5 worm cellular contexts compared by ENCODE assay signal in genomic region chrX:3024637-3025113, ce11.
TF ChIP-seq lines count a peak whose summit lies in the region.

TSS of gene aqp-7 (plus strand) at chrX:3025063.

TF ChIP-seq in whole organism, L1 larva, 84 proteins besides CTCF, POLR2A, EP300 and RAD21 (continues in another document):
- no peak for TF ChIP-seq pqm-1 (tag; optimal IDR thresholded peaks at IDR 0.05; lab: Kevin White, UChicago)
- no peak for TF ChIP-seq aha-1 (tag; optimal IDR thresholded peaks at IDR 0.05; lab: Kevin White, UChicago)
- TF ChIP-seq sup-37 (GFP tag; optimal IDR thresholded peaks at IDR 0.05; lab: Kevin White, UChicago) = no peak
- TF ChIP-seq C34B4.2 (tag; optimal IDR thresholded peaks at IDR 0.05; lab: Kevin White, UChicago) = no peak
- peak; percentile 22 for TF ChIP-seq fkh-10 (GFP tag; optimal IDR thresholded peaks at IDR 0.05; lab: Kevin White, UChicago)
- no peak for TF ChIP-seq elt-3 (tag; optimal IDR thresholded peaks at IDR 0.05; lab: Kevin White, UChicago)
- TF ChIP-seq efl-1 (optimal IDR thresholded peaks at IDR 0.05; lab: Kevin White, UChicago) = no peak
- TF ChIP-seq efl-1 (GFP tag; optimal IDR thresholded peaks at IDR 0.05 in 1 of 2; lab: Kevin White, UChicago) = peak in 1 of 2 experiments; percentile 8
- TF ChIP-seq blmp-1 (tag; optimal IDR thresholded peaks at IDR 0.05; lab: Kevin White, UChicago) = no peak
- no peak for TF ChIP-seq nhr-11 (tag; optimal IDR thresholded peaks at IDR 0.05; lab: Kevin White, UChicago)
- TF ChIP-seq nhr-85 (tag; lab: Kevin White, UChicago) = no peak
- no peak for TF ChIP-seq dpl-1 (GFP tag; optimal IDR thresholded peaks at IDR 0.05; lab: Kevin White, UChicago)
- TF ChIP-seq pax-3 (tag; optimal IDR thresholded peaks at IDR 0.05; lab: Kevin White, UChicago) = no peak
- no peak for TF ChIP-seq ceh-8 (GFP tag; optimal IDR thresholded peaks at IDR 0.05; lab: Kevin White, UChicago)
- no peak for TF ChIP-seq lin-15B (tag; optimal IDR thresholded peaks at IDR 0.05; lab: Kevin White, UChicago)
- no peak for TF ChIP-seq lir-3 (tag; optimal IDR thresholded peaks at IDR 0.05; lab: Kevin White, UChicago; ENCODE audit: poor library complexity)
- peak; percentile 52 for TF ChIP-seq lin-14 (GFP tag; optimal IDR thresholded peaks at IDR 0.05; lab: Kevin White, UChicago)
- TF ChIP-seq snpc-4 (tag; optimal IDR thresholded peaks at IDR 0.05; lab: Kevin White, UChicago) = no peak
- TF ChIP-seq egl-27 (tag; optimal IDR thresholded peaks at IDR 0.05; lab: Kevin White, UChicago) = no peak

TF ChIP-seq in whole organism, L2 larva, 48 proteins besides CTCF, POLR2A, EP300 and RAD21:
- TF ChIP-seq sem-4 (tag; optimal IDR thresholded peaks at IDR 0.05; lab: Kevin White, UChicago) (peak; percentile 9), ceh-16 (tag; optimal IDR thresholded peaks at IDR 0.05; lab: Kevin White, UChicago) (no peak), zag-1 (tag; optimal IDR thresholded peaks at IDR 0.05; lab: Kevin White, UChicago) (peak; percentile 19), lsy-2 (tag; optimal IDR thresholded peaks at IDR 0.05; lab: Kevin White, UChicago) (peak in 1 of 2 experiments; percentile 3), gmeb-1 (tag; optimal IDR thresholded peaks at IDR 0.05; lab: Kevin White, UChicago) (no peak)

TF ChIP-seq in whole organism, L3 larva, 47 proteins besides CTCF, POLR2A, EP300 and RAD21:
- TF ChIP-seq pqm-1 (tag; optimal IDR thresholded peaks at IDR 0.05; lab: Kevin White, UChicago) (no peak), nfya-1 (tag; optimal IDR thresholded peaks at IDR 0.05; lab: Kevin White, UChicago; ENCODE audit: insufficient read depth) (peak; percentile 16), nhr-237 (tag; optimal IDR thresholded peaks at IDR 0.05; lab: Kevin White, UChicago) (no peak), lin-39 (tag; optimal IDR thresholded peaks at IDR 0.05; lab: Kevin White, UChicago) (peak; percentile 69), mml-1 (tag; optimal IDR thresholded peaks at IDR 0.05; lab: Kevin White, UChicago) (no peak)

TF ChIP-seq in whole organism, L4 larva, 104 proteins besides CTCF, POLR2A, EP300 and RAD21:
- TF ChIP-seq lsy-2 (tag; optimal IDR thresholded peaks at IDR 0.05; lab: Kevin White, UChicago) (no peak), nhr-28 (tag; optimal IDR thresholded peaks at IDR 0.05; lab: Kevin White, UChicago) (no peak), spr-1 (tag; optimal IDR thresholded peaks at IDR 0.05; lab: Kevin White, UChicago) (no peak), aha-1 (tag; lab: Kevin White, UChicago) (peak; percentile 30), lin-29 (GFP tag; IDR thresholded peaks at IDR 0.05; lab: Robert Waterston, UW) (no peak), lin-13 (GFP tag; optimal IDR thresholded peaks at IDR 0.05; lab: Kevin White, UChicago) (no peak), php-3 (GFP tag; IDR thresholded peaks at IDR 0.05; lab: Robert Waterston, UW) (no peak), ceh-44 (GFP tag; IDR thresholded peaks at IDR 0.05; lab: Robert Waterston, UW) (no peak), mep-1 (tag; optimal IDR thresholded peaks at IDR 0.05; lab: Kevin White, UChicago) (peak; percentile 3), zfp-3 (GFP tag; conservative IDR thresholded peaks at IDR 0.05; lab: Robert Waterston, UW) (no peak), mdt-29 (GFP tag; IDR thresholded peaks at IDR 0.05; lab: Robert Waterston, UW) (no peak), T20F7.1 (GFP tag; optimal IDR thresholded peaks at IDR 0.05; lab: Kevin White, UChicago) (no peak), mxl-3 (GFP tag; optimal IDR thresholded peaks at IDR 0.05; lab: Kevin White, UChicago) (no peak), hif-1 (tag; optimal IDR thresholded peaks at IDR 0.05; lab: Kevin White, UChicago) (peak in 1 of 2 experiments; percentile 30)

TF ChIP-seq in whole organism, mixed stage, embryonic, 35 proteins besides CTCF, POLR2A, EP300 and RAD21:
- TF ChIP-seq ces-1 (GFP tag; optimal IDR thresholded peaks at IDR 0.05; lab: Kevin White, UChicago) (peak; percentile 32), ztf-11 (tag; optimal IDR thresholded peaks at IDR 0.05; lab: Kevin White, UChicago) (no peak)
TF ChIP-seq in whole organism, mixed stage, embryonic: peak in this region for 1.

Comparison
In these comparisons a context has a peak if more than half of its experiments do, and no peak if none do; other contexts are left out.
1. Of the 29 proteins assayed by ChIP-seq in both whole organism, L4 larva and whole organism, L1 larva: peak only in whole organism, L4 larva: aha-1 and mep-1; only in whole organism, L1 larva: fkh-10; in both: none; in neither: 26.